Fruit fly (Drosophila melanogaster) whole organism, embryonic: Measurements from ENCODE around the gene CG43346.
A peak's percentile ranks its signal among the peaks of the same experiment; 100 is the strongest.

Experiments
- ATbp ChIP-seq: fragments of 200-800 bp; sonication (Bioruptor generic); optimal IDR thresholded peaks from 2 replicates; lab custom pipeline; 2017; ENCODE audit warnings: missing biosample characterization, mild to moderate bottlenecking, missing genetic modification characterization, missing genetic modification reagents
- CG10462 ChIP-seq: fragments of 200-800 bp; sonication (Bioruptor generic); optimal IDR thresholded peaks from 2 replicates; lab custom pipeline; 2016; ENCODE audit warnings: missing biosample characterization, missing genetic modification characterization
- CG10979 ChIP-seq: fragments of 200-800 bp; sonication (Bioruptor generic); optimal IDR thresholded peaks from 2 replicates; lab custom pipeline; 2018; ENCODE audit warnings: missing biosample characterization, mild to moderate bottlenecking, missing genetic modification characterization, moderate library complexity
- CG11695 ChIP-seq: fragments of 200-800 bp; sonication (Bioruptor generic); IDR thresholded peaks from 3 replicates; pipeline ENCODE4 v1.3.6; 2022; ENCODE audit warnings: missing biosample characterization, missing genetic modification characterization
- CG12104 ChIP-seq: fragments of 200-800 bp; sonication (Bioruptor generic); optimal IDR thresholded peaks from 3 replicates; lab custom pipeline; 2016; ENCODE audit warnings: missing biosample characterization, missing genetic modification characterization
- CG1233 ChIP-seq: fragments of 200-800 bp; sonication (Bioruptor generic); optimal IDR thresholded peaks from 4 replicates; lab custom pipeline; 2018; ENCODE audit warnings: missing biosample characterization, mild to moderate bottlenecking, missing genetic modification characterization
- CG13424 ChIP-seq: fragments of 200-800 bp; sonication (Bioruptor generic); optimal IDR thresholded peaks from 2 replicates; lab custom pipeline; 2019; ENCODE audit warnings: missing biosample characterization, mild to moderate bottlenecking, missing genetic modification characterization, moderate library complexity
- CG13624 ChIP-seq: fragments of 200-800 bp; sonication (Bioruptor generic); optimal IDR thresholded peaks from 2 replicates; lab custom pipeline; 2016; ENCODE audit warnings: missing biosample characterization, missing genetic modification characterization
- CG13894 ChIP-seq: fragments of 200-800 bp; sonication (Bioruptor generic); optimal IDR thresholded peaks from 3 replicates; lab custom pipeline; 2018; ENCODE audit warnings: missing biosample characterization, mild to moderate bottlenecking, missing genetic modification characterization, moderate library complexity
- CG16779 ChIP-seq: fragments of 200-800 bp; sonication (Bioruptor generic); IDR thresholded peaks from 2 replicates; pipeline ENCODE4 v1.3.6; 2022; ENCODE audit warnings: missing biosample characterization, missing genetic modification characterization
- CG16813 ChIP-seq: fragments of 200-800 bp; sonication (Bioruptor generic); IDR thresholded peaks from 3 replicates; pipeline ENCODE4 v1.3.6; 2022; ENCODE audit warnings: missing biosample characterization, missing genetic modification characterization; ENCODE audit not compliant: partially characterized antibody
- CG16863 ChIP-seq: fragments of 200-800 bp; sonication (Bioruptor generic); optimal IDR thresholded peaks from 3 replicates; lab custom pipeline; 2016; ENCODE audit warnings: missing biosample characterization, missing genetic modification characterization
- CG3163 ChIP-seq: fragments of 200-800 bp; sonication (Bioruptor generic); optimal IDR thresholded peaks from 3 replicates; lab custom pipeline; 2016; ENCODE audit warnings: missing biosample characterization, missing genetic modification characterization
- CG4424 ChIP-seq: fragments of 200-800 bp; sonication (Bioruptor generic); optimal IDR thresholded peaks from 3 replicates; lab custom pipeline; 2016; ENCODE audit warnings: missing biosample characterization, missing genetic modification characterization
- CG4617 ChIP-seq: fragments of 200-800 bp; sonication (Bioruptor generic); optimal IDR thresholded peaks from 3 replicates; lab custom pipeline; 2016; ENCODE audit warnings: missing biosample characterization, missing genetic modification characterization, borderline replicate concordance
- CG6272 ChIP-seq: fragments of 200-800 bp; sonication (Bioruptor generic); IDR thresholded peaks from 2 replicates; pipeline ENCODE4 v1.3.6; 2022; ENCODE audit warnings: missing biosample characterization, missing genetic modification characterization
- CG7839 ChIP-seq: fragments of 200-800 bp; sonication (Bioruptor generic); optimal IDR thresholded peaks from 3 replicates; lab custom pipeline; 2018; ENCODE audit warnings: missing biosample characterization, mild to moderate bottlenecking, missing genetic modification characterization, moderate library complexity
- CG8290 ChIP-seq, 3 experiments: fragments of 200-800 bp; sonication (Bioruptor generic); optimal IDR thresholded peaks; 2 replicates each; lab custom pipeline; 2016 to 2019; ENCODE audit warnings: missing biosample characterization in 3 of 3, missing genetic modification characterization in 3 of 3, mild to moderate bottlenecking in 2 of 3, moderate library complexity in 1 of 3
- CG8944 ChIP-seq: fragments of 200-800 bp; sonication (Bioruptor generic); optimal IDR thresholded peaks from 3 replicates; lab custom pipeline; 2016; ENCODE audit warnings: missing biosample characterization, missing genetic modification characterization
- CG9876 ChIP-seq: fragments of 200-800 bp; sonication (Bioruptor generic); optimal IDR thresholded peaks from 2 replicates; lab custom pipeline; 2016; ENCODE audit warnings: missing biosample characterization, missing genetic modification characterization
- CG9932 ChIP-seq: fragments of 200-800 bp; sonication (Bioruptor generic); IDR thresholded peaks from 2 replicates; pipeline ENCODE4 v1.3.6; 2022; ENCODE audit warnings: missing biosample characterization, missing genetic modification characterization
- D19A ChIP-seq: fragments of 200-800 bp; optimal IDR thresholded peaks from 3 replicates; lab custom pipeline; 2019; ENCODE audit warnings: missing biosample characterization, mild to moderate bottlenecking, missing genetic modification characterization, moderate library complexity
- Deaf1 ChIP-seq: fragments of 200-800 bp; optimal IDR thresholded peaks from 3 replicates; lab custom pipeline; 2019; ENCODE audit warnings: missing biosample characterization, mild to moderate bottlenecking, missing genetic modification characterization, moderate library complexity
- Dip3 ChIP-seq: fragments of 200-800 bp; sonication (Bioruptor generic); optimal IDR thresholded peaks from 3 replicates; lab custom pipeline; 2016; ENCODE audit warnings: missing biosample characterization, missing genetic modification characterization
- Ets65A ChIP-seq: fragments of 200-800 bp; sonication (Bioruptor generic); peaks from one replicate; lab custom pipeline; 2016; ENCODE audit warnings: missing biosample characterization, missing genetic modification characterization
- Hmr ChIP-seq: fragments of 200-800 bp; sonication (Bioruptor generic); optimal IDR thresholded peaks from 3 replicates; lab custom pipeline; 2017; ENCODE audit warnings: mild to moderate bottlenecking, missing biosample characterization, missing genetic modification reagents, missing genetic modification characterization
- Hsf ChIP-seq: fragments of 200-800 bp; sonication (Bioruptor generic); optimal IDR thresholded peaks from 3 replicates; lab custom pipeline; 2016; ENCODE audit warnings: missing biosample characterization, missing genetic modification characterization
- MTF-1 ChIP-seq: fragments of 200-800 bp; sonication (Bioruptor generic); optimal IDR thresholded peaks from 2 replicates; lab custom pipeline; 2018; ENCODE audit warnings: missing biosample characterization, mild to moderate bottlenecking, missing genetic modification characterization, borderline replicate concordance
- NC2β ChIP-seq: fragments of 200-800 bp; sonication (Bioruptor generic); optimal IDR thresholded peaks from 2 replicates; lab custom pipeline; 2016; ENCODE audit warnings: missing biosample characterization, missing genetic modification characterization
- Optix ChIP-seq: fragments of 200-800 bp; sonication (Bioruptor generic); IDR thresholded peaks from 3 replicates; pipeline ENCODE4 v1.3.6; 2022; ENCODE audit warnings: missing biosample characterization, missing genetic modification characterization
- Side ChIP-seq: fragments of 200-800 bp; sonication (Bioruptor generic); optimal IDR thresholded peaks from 2 replicates; lab custom pipeline; 2016; ENCODE audit warnings: missing biosample characterization, missing genetic modification characterization
- ap ChIP-seq: fragments of 200-800 bp; sonication (Bioruptor generic); IDR thresholded peaks from 2 replicates; pipeline ENCODE4 v1.3.6; 2022; ENCODE audit warnings: missing biosample characterization, missing genetic modification characterization
- bowl ChIP-seq: fragments of 200-800 bp; sonication (Bioruptor generic); IDR thresholded peaks from 2 replicates; pipeline ENCODE4 v1.3.6; 2022; ENCODE audit warnings: missing biosample characterization, missing genetic modification characterization
- dmrt99B ChIP-seq: fragments of 200-800 bp; sonication (Bioruptor generic); optimal IDR thresholded peaks from 2 replicates; lab custom pipeline; 2018; ENCODE audit warnings: missing biosample characterization, mild to moderate bottlenecking, missing genetic modification characterization, moderate library complexity
- dpn ChIP-seq, 2 experiments: fragments of 200-800 bp; sonication (Bioruptor generic); optimal IDR thresholded peaks; 3 replicates each; lab custom pipeline; 2016; ENCODE audit warnings: missing biosample characterization in 2 of 2, missing genetic modification characterization in 2 of 2
- ems ChIP-seq: fragments of 200-800 bp; sonication (Bioruptor generic); optimal IDR thresholded peaks from 3 replicates; lab custom pipeline; 2016; ENCODE audit warnings: missing biosample characterization, missing genetic modification characterization
- ewg ChIP-seq: fragments of 200-800 bp; sonication (Bioruptor generic); optimal IDR thresholded peaks from 3 replicates; lab custom pipeline; 2017; ENCODE audit warnings: mild to moderate bottlenecking, missing biosample characterization, missing genetic modification reagents, missing genetic modification characterization
- exex ChIP-seq: fragments of 200-800 bp; sonication (Bioruptor generic); optimal IDR thresholded peaks from 4 replicates; lab custom pipeline; 2018; ENCODE audit warnings: missing biosample characterization, mild to moderate bottlenecking, missing genetic modification characterization, moderate library complexity
- gcm2 ChIP-seq: fragments of 200-800 bp; sonication (Bioruptor generic); optimal IDR thresholded peaks from 2 replicates; lab custom pipeline; 2016; ENCODE audit warnings: missing biosample characterization, missing genetic modification characterization
- gsb-n ChIP-seq: fragments of 200-800 bp; sonication (Bioruptor generic); optimal IDR thresholded peaks from 3 replicates; lab custom pipeline; 2018; ENCODE audit warnings: missing biosample characterization, mild to moderate bottlenecking, missing genetic modification characterization
- inv ChIP-seq: fragments of 200-800 bp; sonication (Bioruptor generic); IDR thresholded peaks from 2 replicates; pipeline ENCODE4 v1.3.6; 2022; ENCODE audit warnings: missing biosample characterization, missing genetic modification characterization; ENCODE audit not compliant: partially characterized antibody
- lola ChIP-seq, 3 experiments: fragments of >200 bp in 2 of 3; fragments of 200-800 bp in 1 of 3; sonication (Bioruptor generic) in 1 of 3; optimal IDR thresholded peaks; 2 replicates each; lab custom pipeline; 2017 to 2019; ENCODE audit warnings: missing biosample characterization in 3 of 3, missing genetic modification characterization in 3 of 3, mild to moderate bottlenecking in 1 of 3, moderate library complexity in 1 of 3
- nmo ChIP-seq: fragments of 200-800 bp; sonication (Bioruptor generic); optimal IDR thresholded peaks from 2 replicates; lab custom pipeline; 2018; ENCODE audit warnings: missing biosample characterization, mild to moderate bottlenecking, missing genetic modification characterization, moderate library complexity
- nom ChIP-seq: fragments of 200-800 bp; sonication (Bioruptor generic); optimal IDR thresholded peaks from 2 replicates; lab custom pipeline; 2017; ENCODE audit warnings: missing biosample characterization, missing genetic modification characterization, mild to moderate bottlenecking, moderate library complexity, missing genetic modification reagents
- pita ChIP-seq: fragments of 200-800 bp; sonication (Bioruptor generic); optimal IDR thresholded peaks from 2 replicates; lab custom pipeline; 2017; ENCODE audit warnings: missing biosample characterization, mild to moderate bottlenecking, missing genetic modification characterization
- pum ChIP-seq: fragments of 200-800 bp; sonication (Bioruptor generic); optimal IDR thresholded peaks from 2 replicates; lab custom pipeline; 2016; ENCODE audit warnings: missing biosample characterization, missing genetic modification characterization
- sr ChIP-seq: fragments of 200-800 bp; sonication (Bioruptor generic); IDR thresholded peaks from 3 replicates; pipeline ENCODE4 v1.3.6; 2022; ENCODE audit warnings: missing biosample characterization, missing genetic modification characterization
- tna ChIP-seq: fragments of 200-800 bp; sonication (Bioruptor generic); IDR thresholded peaks from 2 replicates; pipeline ENCODE4 v1.3.6; 2022; ENCODE audit warnings: missing biosample characterization, missing genetic modification characterization; ENCODE audit not compliant: partially characterized antibody
- zfh1 ChIP-seq: fragments of 200-800 bp; sonication (Bioruptor generic); IDR thresholded peaks from 3 replicates; pipeline ENCODE4 v1.3.6; 2022; ENCODE audit warnings: missing biosample characterization, missing genetic modification characterization

The CG43346 gene

dm6 chr2L:21214961-21215362 is 46.6 kb upstream of the CG43346 start (continued):
- TF ChIP-seq CG9876 (GFP tag; lab: Kevin White, UChicago) (peak; percentile 7), Optix (GFP tag; lab: Robert Waterston, UW) (0 out of 3 replicates have a peak, but pooled peaks have one; percentile 15), CG13894 (tag; lab: Kevin White, UChicago) (peak; percentile 61), CG16863 (peak; percentile 31), CG4617 (GFP tag; lab: Kevin White, UChicago) (no peak), inv (GFP tag; lab: Robert Waterston, UW) (no peak), Side (GFP tag; lab: Kevin White, UChicago) (no peak), CG3163 (GFP tag; lab: Kevin White, UChicago) (peak; percentile 9), dmrt99B (tag; lab: Kevin White, UChicago) (no peak), Hmr (GFP tag; lab: Kevin White, UChicago) (peak; percentile 20), pum (GFP tag; lab: Kevin White, UChicago) (peak; percentile 13), CG16779 (0 out of 2 replicates have a peak, but pooled peaks have one; percentile 26), zfh1 (GFP tag; lab: Robert Waterston, UW) (peak; percentile 77; the same call in 2 of the 3 replicates), CG10979 (tag; lab: Kevin White, UChicago) (peak; percentile 5), CG8944 (peak; percentile 47), gcm2 (no peak), dpn (GFP tag; optimal IDR thresholded peaks at IDR 0.05; lab: Kevin White, UChicago) (peak in 1 of 2 experiments; percentile 63), gsb-n (tag; lab: Kevin White, UChicago) (peak; percentile 12), MTF-1 (GFP tag; lab: Kevin White, UChicago) (peak; percentile 49), ATbp (GFP tag; lab: Kevin White, UChicago) (peak; percentile 13), CG1233 (GFP tag; lab: Kevin White, UChicago) (peak; percentile 27), CG10462 (GFP tag; lab: Kevin White, UChicago) (no peak), CG4424 (GFP tag; lab: Kevin White, UChicago) (peak; percentile 2), sr (no peak), Deaf1 (tag; lab: Kevin White, UChicago) (peak; percentile 27), NC2β (GFP tag; lab: Kevin White, UChicago) (peak; percentile 56), CG12104 (GFP tag; lab: Kevin White, UChicago) (no peak), pita (GFP tag; lab: Kevin White, UChicago) (no peak), ewg (GFP tag; lab: Kevin White, UChicago) (peak; percentile 54), nmo (GFP tag; lab: Kevin White, UChicago) (peak; percentile 5), CG6272 (GFP tag; lab: Robert Waterston, UW) (peak; percentile 42; the same call in 1 of the 2 replicates), exex (tag; lab: Kevin White, UChicago) (peak; percentile 60), bowl (GFP tag; lab: Robert Waterston, UW) (peak; percentile 15; the same call in 1 of the 2 replicates), Hsf (GFP tag; lab: Kevin White, UChicago) (no peak), CG13624 (GFP tag; lab: Kevin White, UChicago) (peak; percentile 22), CG11695 (GFP tag; lab: Robert Waterston, UW) (no peak), ems (GFP tag; lab: Kevin White, UChicago) (peak; percentile 48), D19A (tag; lab: Kevin White, UChicago) (peak; percentile 29), ap (no peak), CG16813 (GFP tag; lab: Robert Waterston, UW) (peak; percentile 32; the same call in 1 of the 3 replicates), CG7839 (tag; lab: Kevin White, UChicago) (peak; percentile 50), nom (GFP tag; lab: Kevin White, UChicago) (no peak), Ets65A (GFP tag; lab: Kevin White, UChicago) (peak; percentile 89), CG13424 (no peak), lola (GFP tag; optimal IDR thresholded peaks at IDR 0.05; lab: Kevin White, UChicago) (peak in 1 of 3 experiments; percentile 3), tna (GFP tag; lab: Robert Waterston, UW) (0 out of 2 replicates have a peak, but pooled peaks have one; percentile 45), Dip3 (GFP tag; lab: Kevin White, UChicago) (peak; percentile 29), CG8290 (GFP tag; optimal IDR thresholded peaks at IDR 0.05; lab: Kevin White, UChicago) (peak; percentile 45), CG8290 (tag; optimal IDR thresholded peaks at IDR 0.05; lab: Kevin White, UChicago) (peak in 1 of 2 experiments; percentile 79), CG9932 (GFP tag; lab: Robert Waterston, UW) (0 out of 2 replicates have a peak, but pooled peaks have one; percentile 7)
